Worm (Caenorhabditis elegans) whole organism, L2 larva: ENCODE results near the gene Y38A10A.7.

ENCODE experiments used
- C34F6.9 ChIP-seq: fragments of 150-350 bp; optimal IDR thresholded peaks from 2 replicates; lab custom pipeline; 2014; ENCODE audit warnings: missing biosample characterization, missing genetic modification characterization
- F13H6.1 ChIP-seq: sonication (generic microtip); optimal IDR thresholded peaks from 2 replicates; lab custom pipeline; 2016; ENCODE audit warnings: missing genetic modification characterization, missing compliant biosample characterization
- R02D3.7 ChIP-seq: fragments of 150-350 bp; optimal IDR thresholded peaks from 2 replicates; lab custom pipeline; 2014; ENCODE audit warnings: missing biosample characterization, missing genetic modification characterization
- Y55F3AM.14 ChIP-seq: fragments of 200-800 bp; sonication (Bioruptor generic); optimal IDR thresholded peaks from 2 replicates; lab custom pipeline; 2018; ENCODE audit warnings: mild to moderate bottlenecking, missing genetic modification characterization, missing compliant biosample characterization
- ZK546.5 ChIP-seq: sonication (generic microtip); optimal IDR thresholded peaks from 2 replicates; lab custom pipeline; 2017; ENCODE audit warnings: missing biosample characterization, missing genetic modification characterization
- alr-1 ChIP-seq: fragments of 150-350 bp; optimal IDR thresholded peaks from 2 replicates; lab custom pipeline; 2014; ENCODE audit warnings: missing biosample characterization, missing genetic modification characterization
- aly-2 ChIP-seq: fragments of 150-350 bp; optimal IDR thresholded peaks from 2 replicates; lab custom pipeline; 2014; ENCODE audit warnings: missing biosample characterization, missing genetic modification characterization
- ama-1 ChIP-seq: fragments of 150-350 bp; optimal IDR thresholded peaks from 2 replicates; lab custom pipeline; 2018; ENCODE audit warnings: inconsistent platforms
- blmp-1 ChIP-seq: sonication (generic microtip); optimal IDR thresholded peaks from 2 replicates; lab custom pipeline; 2017; ENCODE audit warnings: missing genetic modification characterization, mild to moderate bottlenecking, missing compliant biosample characterization, antibody characterized with exemption, moderate library complexity; ENCODE audit not compliant: insufficient read depth
- ceh-16 ChIP-seq: fragments of 150-350 bp; optimal IDR thresholded peaks from 2 replicates; lab custom pipeline; 2014; ENCODE audit warnings: missing biosample characterization, missing genetic modification characterization
- ceh-82 ChIP-seq: fragments of 150-350 bp; optimal IDR thresholded peaks from 2 replicates; lab custom pipeline; 2014; ENCODE audit warnings: missing biosample characterization, missing genetic modification characterization
- crh-2 ChIP-seq: sonication (generic microtip); optimal IDR thresholded peaks from 2 replicates; lab custom pipeline; 2017; ENCODE audit warnings: missing biosample characterization, missing genetic modification characterization
- dmd-4 ChIP-seq: sonication (generic microtip); optimal IDR thresholded peaks from 2 replicates; lab custom pipeline; 2017; ENCODE audit warnings: missing biosample characterization, missing genetic modification characterization
- elt-1 ChIP-seq: fragments of 150-350 bp; optimal IDR thresholded peaks from 2 replicates; lab custom pipeline; 2014; ENCODE audit warnings: missing biosample characterization, missing genetic modification characterization
- elt-3 ChIP-seq: sonication (generic microtip); optimal IDR thresholded peaks from 2 replicates; lab custom pipeline; 2017; ENCODE audit warnings: missing biosample characterization, missing genetic modification characterization
- fos-1 ChIP-seq: fragments of 150-350 bp; optimal IDR thresholded peaks from 2 replicates; lab custom pipeline; 2014; ENCODE audit warnings: missing biosample characterization, missing genetic modification characterization
- gmeb-1 ChIP-seq: fragments of 150-350 bp; optimal IDR thresholded peaks from 2 replicates; lab custom pipeline; 2014; ENCODE audit warnings: missing biosample characterization, missing genetic modification characterization
- lin-11 ChIP-seq: fragments of 150-350 bp; sonication (generic microtip); optimal IDR thresholded peaks from 2 replicates; lab custom pipeline; 2014; ENCODE audit warnings: missing biosample characterization, missing genetic modification characterization, inconsistent platforms, mixed read lengths
- lin-13 ChIP-seq: fragments of 150-350 bp; optimal IDR thresholded peaks from 2 replicates; lab custom pipeline; 2014; ENCODE audit warnings: missing biosample characterization, missing genetic modification reagents, missing genetic modification characterization
- lin-39 ChIP-seq: fragments of 150-350 bp; optimal IDR thresholded peaks from 2 replicates; lab custom pipeline; 2014; ENCODE audit warnings: missing biosample characterization, missing genetic modification reagents, missing genetic modification characterization
- lsy-2 ChIP-seq, 2 experiments: fragments of 150-350 bp in 1 of 2; sonication (generic microtip) in 1 of 2; optimal IDR thresholded peaks; 2 replicates each; lab custom pipeline; 2014 to 2017; ENCODE audit warnings: missing biosample characterization in 2 of 2, missing genetic modification characterization in 2 of 2
- mab-5 ChIP-seq: fragments of 150-350 bp; optimal IDR thresholded peaks from 2 replicates; lab custom pipeline; 2014; ENCODE audit warnings: missing biosample characterization, missing genetic modification characterization
- mbf-1 ChIP-seq: sonication (generic microtip); optimal IDR thresholded peaks from 2 replicates; lab custom pipeline; 2017; ENCODE audit warnings: missing biosample characterization, missing genetic modification characterization
- mdl-1 ChIP-seq, 2 experiments: fragments of 150-350 bp in 1 of 2; sonication (generic microtip) in 1 of 2; optimal IDR thresholded peaks; 2 replicates each; lab custom pipeline; 2017; ENCODE audit warnings: missing biosample characterization in 2 of 2, missing genetic modification characterization in 2 of 2
- nhr-10 ChIP-seq: sonication (generic microtip); optimal IDR thresholded peaks from 2 replicates; lab custom pipeline; 2017; ENCODE audit warnings: missing biosample characterization, missing genetic modification characterization
- nhr-12 ChIP-seq: fragments of 150-350 bp; optimal IDR thresholded peaks from 2 replicates; lab custom pipeline; 2014; ENCODE audit warnings: missing biosample characterization, missing genetic modification characterization
- nhr-129 ChIP-seq: fragments of 150-350 bp; optimal IDR thresholded peaks from 2 replicates; lab custom pipeline; 2014; ENCODE audit warnings: missing biosample characterization, missing genetic modification characterization
- nhr-21 ChIP-seq: fragments of 150-350 bp; optimal IDR thresholded peaks from 2 replicates; lab custom pipeline; 2014; ENCODE audit warnings: missing biosample characterization, missing genetic modification characterization
- nhr-25 ChIP-seq: fragments of 150-350 bp; sonication (generic microtip); optimal IDR thresholded peaks from 3 replicates; lab custom pipeline; 2014; ENCODE audit warnings: missing biosample characterization, missing genetic modification characterization
- nhr-6 ChIP-seq: fragments of 150-350 bp; optimal IDR thresholded peaks from 2 replicates; lab custom pipeline; 2014; ENCODE audit warnings: missing biosample characterization, missing genetic modification characterization
- nhr-77 ChIP-seq: fragments of 150-350 bp; optimal IDR thresholded peaks from 2 replicates; lab custom pipeline; 2014; ENCODE audit warnings: missing biosample characterization, missing genetic modification characterization
- peb-1 ChIP-seq: fragments of 150-350 bp; optimal IDR thresholded peaks from 2 replicates; lab custom pipeline; 2014; ENCODE audit warnings: missing biosample characterization, missing genetic modification characterization
- sem-4 ChIP-seq: fragments of 150-350 bp; optimal IDR thresholded peaks from 2 replicates; lab custom pipeline; 2014; ENCODE audit warnings: missing biosample characterization, missing genetic modification reagents, missing genetic modification characterization
- skn-1 ChIP-seq: sonication (generic microtip); optimal IDR thresholded peaks from 2 replicates; lab custom pipeline; 2017; ENCODE audit warnings: missing biosample characterization, missing genetic modification characterization
- sma-3 ChIP-seq: sonication (generic microtip); optimal IDR thresholded peaks from 2 replicates; lab custom pipeline; 2016; ENCODE audit warnings: missing genetic modification reagents, missing genetic modification characterization, missing compliant biosample characterization
- unc-39 ChIP-seq: fragments of 150-350 bp; optimal IDR thresholded peaks from 2 replicates; lab custom pipeline; 2014; ENCODE audit warnings: missing biosample characterization, missing genetic modification characterization
- unc-55 ChIP-seq: fragments of 150-350 bp; sonication (generic microtip); optimal IDR thresholded peaks from 3 replicates; lab custom pipeline; 2014; ENCODE audit warnings: missing biosample characterization, missing genetic modification reagents, missing genetic modification characterization
- unc-62 ChIP-seq: fragments of 150-350 bp; optimal IDR thresholded peaks from 2 replicates; lab custom pipeline; 2014; ENCODE audit warnings: missing biosample characterization, missing genetic modification reagents, missing genetic modification characterization
- ztf-1 ChIP-seq: fragments of 200-800 bp; sonication (Bioruptor generic); conservative IDR thresholded peaks from 2 replicates; pipeline ENCODE4 v1.3.6; 2022; ENCODE audit warnings: missing genetic modification characterization, missing compliant biosample characterization
- ztf-11 ChIP-seq: sonication (generic microtip); optimal IDR thresholded peaks from 2 replicates; lab custom pipeline; 2017; ENCODE audit warnings: missing biosample characterization, missing genetic modification characterization
- ztf-4 ChIP-seq: fragments of 150-350 bp; optimal IDR thresholded peaks from 2 replicates; lab custom pipeline; 2014; ENCODE audit warnings: missing biosample characterization, missing genetic modification characterization

Gene Y38A10A.7

ce11 chrV:6100492-6101004 is 4.6 kb downstream of the Y38A10A.7 start, which contains the start of gene crt-1 (continued):
- peak; percentile 67 for TF ChIP-seq ceh-16 (tag; lab: Kevin White, UChicago)
- peak; percentile 89 to 95 for TF ChIP-seq lsy-2 (tag; optimal IDR thresholded peaks at IDR 0.05; lab: Kevin White, UChicago)
- no peak for TF ChIP-seq peb-1 (tag; lab: Kevin White, UChicago)
- TF ChIP-seq gmeb-1 (tag; lab: Kevin White, UChicago) = peak; percentile 87
- peak; percentile 79 for TF ChIP-seq unc-55 (GFP tag; lab: Kevin White, UChicago)
- TF ChIP-seq C34F6.9 (tag; lab: Kevin White, UChicago) = peak; percentile 95
- no peak for TF ChIP-seq unc-39 (tag; lab: Kevin White, UChicago)
- TF ChIP-seq crh-2 (tag; lab: Kevin White, UChicago) = peak; percentile 100
- TF ChIP-seq aly-2 (tag; lab: Kevin White, UChicago) = no peak
- TF ChIP-seq blmp-1 (tag; lab: Kevin White, UChicago) = no peak
- TF ChIP-seq nhr-21 (tag; lab: Kevin White, UChicago) = peak; percentile 88
- TF ChIP-seq mdl-1 (tag; optimal IDR thresholded peaks at IDR 0.05; lab: Kevin White, UChicago) = peak in 1 of 2 experiments; percentile 85
- peak; percentile 46 for TF ChIP-seq unc-62
- TF ChIP-seq R02D3.7 (tag; lab: Kevin White, UChicago) = peak; percentile 56
- TF ChIP-seq nhr-25 (tag; lab: Kevin White, UChicago) = peak; percentile 76
- peak; percentile 46 for TF ChIP-seq nhr-10 (tag; lab: Kevin White, UChicago)

ce11 chrV:6101243-6101898 is 5.4 kb downstream of the Y38A10A.7 start:
- peak in 1 of 2 experiments; percentile 39 for TF ChIP-seq lsy-2 (tag; optimal IDR thresholded peaks at IDR 0.05; lab: Kevin White, UChicago)
- TF ChIP-seq aly-2 (tag; lab: Kevin White, UChicago) = no peak
- no peak for TF ChIP-seq elt-1
- peak; percentile 43 for TF ChIP-seq fos-1
- no peak for TF ChIP-seq nhr-21 (tag; lab: Kevin White, UChicago)

ce11 chrV:6103429-6103828 is 7.4 kb downstream of the Y38A10A.7 start, which contains the start of gene Y38A10A.11:
TSS of gene Y38A10A.11 (minus strand) at chrV:6103529.
- TF ChIP-seq lin-11 (no peak), dmd-4 (tag; lab: Kevin White, UChicago) (no peak), elt-3 (no peak), nhr-77 (no peak)

ce11 chrV:6105374-6105773 is 9.4 kb downstream of the Y38A10A.7 start, which contains the start of gene atf-8:
TSS of gene atf-8 (plus strand) at chrV:6105607.
- TF ChIP-seq blmp-1 (tag; lab: Kevin White, UChicago) = peak; percentile 98
- TF ChIP-seq fos-1 = no peak
- no peak for TF ChIP-seq sma-3 (GFP tag; lab: Kevin White, UChicago)
- TF ChIP-seq crh-2 (tag; lab: Kevin White, UChicago) = no peak
- TF ChIP-seq, all 48 proteins: peak for 1

- TF ChIP-seq lin-11 = no peak
- peak; percentile 57 for TF ChIP-seq nhr-21 (tag; lab: Kevin White, UChicago)
- TF ChIP-seq fos-1 = peak; percentile 9
- no peak for TF ChIP-seq skn-1 (tag; lab: Kevin White, UChicago)
- peak; percentile 22 for TF ChIP-seq sem-4
- no peak for TF ChIP-seq ZK546.5
- TF ChIP-seq blmp-1 (tag; lab: Kevin White, UChicago) = no peak
- no peak for TF ChIP-seq nhr-12
- TF ChIP-seq ceh-16 (tag; lab: Kevin White, UChicago) = no peak
- TF ChIP-seq ztf-11 = no peak
- TF ChIP-seq ceh-82 = no peak
- TF ChIP-seq alr-1 (tag; lab: Kevin White, UChicago) = no peak
- TF ChIP-seq lin-13 (GFP tag; lab: Kevin White, UChicago) = peak; percentile 35
- TF ChIP-seq nhr-10 (tag; lab: Kevin White, UChicago) = no peak
- TF ChIP-seq mdl-1 (tag; optimal IDR thresholded peaks at IDR 0.05; lab: Kevin White, UChicago) = no peak
- TF ChIP-seq R02D3.7 (tag; lab: Kevin White, UChicago) = peak; percentile 65
- TF ChIP-seq elt-3 = no peak
- TF ChIP-seq ztf-4 (tag; lab: Kevin White, UChicago) = no peak
- TF ChIP-seq dmd-4 (tag; lab: Kevin White, UChicago) = no peak
- TF ChIP-seq lin-39 (tag; lab: Kevin White, UChicago) = no peak
- TF ChIP-seq mbf-1 (tag; lab: Kevin White, UChicago) = no peak
- no peak for TF ChIP-seq elt-1
- TF ChIP-seq nhr-129 (tag; lab: Kevin White, UChicago) = peak; percentile 48
- peak; percentile 41 for TF ChIP-seq F13H6.1
- TF ChIP-seq unc-39 (tag; lab: Kevin White, UChicago) = no peak
- peak; percentile 68 for TF ChIP-seq crh-2 (tag; lab: Kevin White, UChicago)
- no peak for TF ChIP-seq Y55F3AM.14 (GFP tag; lab: Kevin White, UChicago)
- TF ChIP-seq mab-5 (tag; lab: Kevin White, UChicago) = peak; percentile 90
- peak; percentile 83 for TF ChIP-seq unc-55 (GFP tag; lab: Kevin White, UChicago)
- TF ChIP-seq nhr-6 = no peak
- TF ChIP-seq ama-1 (lab: Kevin White, UChicago) = peak; percentile 24
- no peak for TF ChIP-seq ztf-1 (GFP tag; lab: Robert Waterston, UW)
- peak; percentile 53 for TF ChIP-seq nhr-25 (tag; lab: Kevin White, UChicago)
Measured at ce11 chrV:6107474-6107873, 11.5 kb downstream of the Y38A10A.7 start, which contains the start of gene cwf-19L1. TSS of gene cwf-19L1 (plus strand) at chrV:6107828.
